Fruit fly (Drosophila melanogaster) whole organism, wandering third instar larva: ENCODE measurements around the gene Rcd4.
A peak's percentile ranks its signal among the peaks of the same experiment; 100 is the strongest.

ENCODE experiments used
- Abd-B ChIP-seq: fragments of >200 bp; optimal IDR thresholded peaks from 2 replicates; lab custom pipeline; 2017; ENCODE audit warnings: missing biosample characterization, missing genetic modification characterization
- CG32264 ChIP-seq: fragments of 200-800 bp; sonication (Bioruptor generic); optimal IDR thresholded peaks from 2 replicates; lab custom pipeline; 2016; ENCODE audit warnings: missing biosample characterization, missing genetic modification characterization
- CG9705 ChIP-seq: fragments of 200-800 bp; sonication (Bioruptor generic); optimal IDR thresholded peaks from 2 replicates; lab custom pipeline; 2018; ENCODE audit warnings: missing biosample characterization, mild to moderate bottlenecking, missing genetic modification characterization
- CrebA ChIP-seq: fragments of 200-800 bp; sonication (Bioruptor generic); optimal IDR thresholded peaks from 2 replicates; lab custom pipeline; 2016; ENCODE audit warnings: missing biosample characterization, mild to moderate bottlenecking, missing genetic modification characterization, borderline replicate concordance
- Dfd ChIP-seq: fragments of >200 bp; optimal IDR thresholded peaks from 2 replicates; lab custom pipeline; 2017; ENCODE audit warnings: missing biosample characterization, missing genetic modification characterization
- Dif ChIP-seq: fragments of 200-275, 200-300 bp; sonication (Bioruptor generic); optimal IDR thresholded peaks from 2 replicates; lab custom pipeline; 2018; ENCODE audit warnings: missing biosample characterization, missing genetic modification characterization; ENCODE audit not compliant: partially characterized antibody
- GATAd ChIP-seq: sonication (Bioruptor generic); optimal IDR thresholded peaks from 2 replicates; lab custom pipeline; 2016; ENCODE audit warnings: missing biosample characterization, missing genetic modification characterization
- HLH106 ChIP-seq: fragments of 200-800 bp; optimal IDR thresholded peaks from 3 replicates; lab custom pipeline; 2019; ENCODE audit warnings: missing biosample characterization, mild to moderate bottlenecking, missing genetic modification characterization, moderate library complexity
- Hnf4 ChIP-seq: fragments of 200-800 bp; sonication (Bioruptor generic); optimal IDR thresholded peaks from 2 replicates; lab custom pipeline; 2016; ENCODE audit warnings: missing biosample characterization, mild to moderate bottlenecking, missing genetic modification characterization
- Hr78 ChIP-seq: fragments of >200 bp; optimal IDR thresholded peaks from 2 replicates; lab custom pipeline; 2017; ENCODE audit warnings: missing biosample characterization, missing genetic modification characterization
- Hr83 ChIP-seq: fragments of 200-300 bp; sonication (Bioruptor generic); optimal IDR thresholded peaks from 2 replicates; lab custom pipeline; 2016; ENCODE audit warnings: missing biosample characterization, mild to moderate bottlenecking, missing genetic modification characterization, moderate library complexity; ENCODE audit not compliant: poor library complexity, severe bottlenecking
- Jra ChIP-seq: sonication (Bioruptor generic); optimal IDR thresholded peaks from 2 replicates; lab custom pipeline; 2016; ENCODE audit warnings: missing biosample characterization, missing genetic modification characterization
- Mio ChIP-seq: sonication (Bioruptor generic); optimal IDR thresholded peaks from 2 replicates; lab custom pipeline; 2016; ENCODE audit warnings: missing biosample characterization, missing genetic modification characterization
- Myc ChIP-seq: fragments of >200 bp; optimal IDR thresholded peaks from 2 replicates; lab custom pipeline; 2017
- N ChIP-seq: fragments of >200 bp; optimal IDR thresholded peaks from 2 replicates; lab custom pipeline; 2018; ENCODE audit warnings: missing biosample characterization, missing external identifiers, missing genetic modification characterization
- OdsH ChIP-seq: fragments of 200-800 bp; sonication (Bioruptor generic); optimal IDR thresholded peaks from 2 replicates; lab custom pipeline; 2016; ENCODE audit warnings: missing biosample characterization, mild to moderate bottlenecking, missing genetic modification characterization
- Rel ChIP-seq, 2 experiments: fragments of 200-800 bp; sonication (Bioruptor generic) in 1 of 2; optimal IDR thresholded peaks; 2 replicates in 1 of 2; 3 replicates in 1 of 2; lab custom pipeline; 2016 to 2019; ENCODE audit warnings: mild to moderate bottlenecking in 2 of 2, missing biosample characterization in 2 of 2, missing genetic modification characterization in 2 of 2, moderate library complexity in 1 of 2
- Sp1 ChIP-seq: fragments of 200-800 bp; sonication (Bioruptor generic); optimal IDR thresholded peaks from 3 replicates; lab custom pipeline; 2019; ENCODE audit warnings: missing biosample characterization, mild to moderate bottlenecking, missing genetic modification characterization, moderate library complexity
- Vsx2 ChIP-seq: fragments of 200-300, 225-300 bp; sonication (Bioruptor generic); optimal IDR thresholded peaks from 2 replicates; lab custom pipeline; 2018; ENCODE audit warnings: missing biosample characterization, missing genetic modification characterization; ENCODE audit not compliant: partially characterized antibody
- br ChIP-seq: fragments of 200-800 bp; sonication (Bioruptor generic); optimal IDR thresholded peaks from 2 replicates; lab custom pipeline; 2016; ENCODE audit warnings: missing biosample characterization, missing genetic modification characterization
- brk ChIP-seq: fragments of 200-800 bp; sonication (Bioruptor generic); optimal IDR thresholded peaks from 2 replicates; lab custom pipeline; 2016; ENCODE audit warnings: missing biosample characterization, mild to moderate bottlenecking, missing genetic modification characterization
- dl ChIP-seq, 2 experiments: fragments of 175-275, 200-275 bp in 1 of 2; fragments of 200-275 bp in 1 of 2; sonication (Bioruptor generic); optimal IDR thresholded peaks; lab custom pipeline; 2018; ENCODE audit warnings: mild to moderate bottlenecking in 2 of 2, missing biosample characterization in 2 of 2, missing genetic modification characterization in 2 of 2, moderate library complexity in 2 of 2; ENCODE audit not compliant: partially characterized antibody in 2 of 2, insufficient read depth in 1 of 2
- dmrt93B ChIP-seq: fragments of 200-800 bp; sonication (Bioruptor generic); optimal IDR thresholded peaks from 2 replicates; lab custom pipeline; 2018; ENCODE audit warnings: missing biosample characterization, mild to moderate bottlenecking, missing genetic modification characterization
- dsf ChIP-seq: sonication (Bioruptor generic); optimal IDR thresholded peaks from 2 replicates; lab custom pipeline; 2016; ENCODE audit warnings: missing biosample characterization, missing genetic modification characterization, borderline replicate concordance
- ey ChIP-seq: fragments of 200-800 bp; sonication (Bioruptor generic); optimal IDR thresholded peaks from 2 replicates; lab custom pipeline; 2016; ENCODE audit warnings: missing biosample characterization, missing genetic modification characterization
- foxo ChIP-seq, 2 experiments: fragments of 200-800 bp; sonication (Bioruptor generic); optimal IDR thresholded peaks; 2 replicates in 1 of 2; 3 replicates in 1 of 2; lab custom pipeline; 2016 to 2017; ENCODE audit warnings: missing biosample characterization in 2 of 2, missing genetic modification characterization in 2 of 2
- fru ChIP-seq: fragments of 200-800 bp; sonication (Bioruptor generic); optimal IDR thresholded peaks from 3 replicates; lab custom pipeline; 2016; ENCODE audit warnings: missing biosample characterization, mild to moderate bottlenecking, missing genetic modification characterization
- h ChIP-seq: fragments of 200-800 bp; sonication (Bioruptor generic); optimal IDR thresholded peaks from 3 replicates; lab custom pipeline; 2016; ENCODE audit warnings: missing biosample characterization, mild to moderate bottlenecking, missing genetic modification characterization
- jim ChIP-seq: fragments of 175-275, 200-325 bp; sonication (Bioruptor generic); optimal IDR thresholded peaks from 2 replicates; lab custom pipeline; 2016; ENCODE audit warnings: missing biosample characterization, mild to moderate bottlenecking, missing genetic modification characterization
- lola ChIP-seq: fragments of >200 bp; optimal IDR thresholded peaks from 2 replicates; lab custom pipeline; 2017; ENCODE audit warnings: missing biosample characterization, missing genetic modification characterization
- pan ChIP-seq: fragments of >200 bp; optimal IDR thresholded peaks from 2 replicates; lab custom pipeline; 2017
- psq ChIP-seq: fragments of 200-800 bp; sonication (Bioruptor generic); optimal IDR thresholded peaks from 3 replicates; lab custom pipeline; 2017; ENCODE audit warnings: missing biosample characterization, mild to moderate bottlenecking, missing genetic modification characterization, moderate library complexity
- rgr ChIP-seq: fragments of 200-800 bp; sonication (Bioruptor generic); optimal IDR thresholded peaks from 3 replicates; lab custom pipeline; 2016; ENCODE audit warnings: missing biosample characterization, mild to moderate bottlenecking, missing genetic modification characterization
- sage ChIP-seq: fragments of 200-800 bp; sonication (Bioruptor generic); optimal IDR thresholded peaks from 2 replicates; lab custom pipeline; 2016; ENCODE audit warnings: missing biosample characterization, mild to moderate bottlenecking, missing genetic modification characterization
- sv ChIP-seq: fragments of 200-800 bp; sonication (Bioruptor generic); optimal IDR thresholded peaks from 3 replicates; lab custom pipeline; 2016; ENCODE audit warnings: missing biosample characterization, missing genetic modification characterization
- tai ChIP-seq: sonication (Bioruptor generic); optimal IDR thresholded peaks from 2 replicates; lab custom pipeline; 2016; ENCODE audit warnings: missing biosample characterization, missing genetic modification characterization
- usp ChIP-seq: fragments of >200 bp; optimal IDR thresholded peaks from 2 replicates; lab custom pipeline; 2017; ENCODE audit warnings: missing biosample characterization, missing genetic modification characterization
- woc ChIP-seq: sonication (Bioruptor generic); optimal IDR thresholded peaks from 2 replicates; lab custom pipeline; 2016; ENCODE audit warnings: missing biosample characterization, mild to moderate bottlenecking, missing genetic modification characterization

Rcd4 gene

DNA sequence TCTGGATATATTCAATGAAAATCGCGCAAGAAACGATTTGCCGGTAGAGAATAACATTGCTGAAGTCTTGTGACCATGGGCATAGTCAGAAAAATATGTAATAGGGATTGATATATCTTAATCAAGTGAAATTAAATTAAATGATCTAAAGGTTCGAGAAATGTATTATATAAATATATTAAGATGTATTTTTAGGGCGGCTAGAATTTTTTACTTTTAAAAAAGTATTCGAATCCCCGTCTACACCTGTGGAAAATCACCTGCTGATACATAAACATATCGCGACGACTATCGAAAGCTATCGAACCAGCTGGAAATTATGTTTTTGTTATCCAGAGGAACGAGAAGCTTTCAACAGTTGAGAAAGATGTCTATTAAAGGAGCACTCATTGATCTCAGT, 5.9 kb upstream of the Rcd4 start, which contains the start of the genes CG13390 and CG17294:
TSS of gene CG13390 (minus strand) at position 81 of the 400 bp plus-strand sequence.
TSS of gene CG17294 (plus strand) at position 319 of the 400 bp plus-strand sequence.
- TF ChIP-seq sv (peak; percentile 98), dmrt93B (peak; percentile 99), CG9705 (GFP tag; lab: Kevin White, UChicago) (peak; percentile 99), foxo (GFP tag; optimal IDR thresholded peaks at IDR 0.05; lab: Kevin White, UChicago) (peak; percentile 87 to 100), woc (GFP tag; lab: Kevin White, UChicago) (peak; percentile 95), Dif (GFP tag; lab: Kevin White, UChicago) (no peak), GATAd (GFP tag; lab: Kevin White, UChicago) (peak; percentile 95), dl (GFP tag; optimal IDR thresholded peaks at IDR 0.05; lab: Kevin White, UChicago; ENCODE audit: insufficient read depth in 1 of 2, partially characterized antibody in 2 of 2) (no peak), h (GFP tag; lab: Kevin White, UChicago) (peak; percentile 100), Hnf4 (GFP tag; lab: Kevin White, UChicago) (peak; percentile 99), Hr78 (no peak), CG32264 (GFP tag; lab: Kevin White, UChicago) (peak; percentile 95), fru (GFP tag; lab: Kevin White, UChicago) (peak; percentile 99), N (GFP tag; lab: Kevin White, UChicago) (no peak), Jra (GFP tag; lab: Kevin White, UChicago) (peak; percentile 98), HLH106 (tag; lab: Kevin White, UChicago) (peak; percentile 100), Abd-B (GFP tag; lab: Kevin White, UChicago) (no peak), Myc (lab: Kevin White, UChicago) (no peak), Mio (peak; percentile 85), lola (GFP tag; lab: Kevin White, UChicago) (no peak), CrebA (GFP tag; lab: Kevin White, UChicago) (no peak), sage (GFP tag; lab: Kevin White, UChicago) (peak; percentile 98), OdsH (GFP tag; lab: Kevin White, UChicago) (peak; percentile 99), usp (GFP tag; lab: Kevin White, UChicago) (no peak), jim (peak; percentile 89), rgr (GFP tag; lab: Kevin White, UChicago) (peak; percentile 100), Vsx2 (GFP tag; lab: Kevin White, UChicago) (no peak), psq (GFP tag; lab: Kevin White, UChicago) (peak; percentile 99), ey (GFP tag; lab: Kevin White, UChicago) (peak; percentile 97), Hr83 (peak; percentile 83), brk (GFP tag; lab: Kevin White, UChicago) (peak; percentile 99), pan (lab: Kevin White, UChicago) (no peak), Rel (GFP tag; optimal IDR thresholded peaks at IDR 0.05; lab: Kevin White, UChicago) (peak; percentile 97), Rel (tag; optimal IDR thresholded peaks at IDR 0.05; lab: Kevin White, UChicago) (peak; percentile 95), br (GFP tag; lab: Kevin White, UChicago) (peak; percentile 97), dsf (GFP tag; lab: Kevin White, UChicago) (peak; percentile 96), Sp1 (GFP tag; lab: Kevin White, UChicago) (peak; percentile 100), tai (GFP tag; lab: Kevin White, UChicago) (no peak), Dfd (GFP tag; lab: Kevin White, UChicago) (no peak)

DNA sequence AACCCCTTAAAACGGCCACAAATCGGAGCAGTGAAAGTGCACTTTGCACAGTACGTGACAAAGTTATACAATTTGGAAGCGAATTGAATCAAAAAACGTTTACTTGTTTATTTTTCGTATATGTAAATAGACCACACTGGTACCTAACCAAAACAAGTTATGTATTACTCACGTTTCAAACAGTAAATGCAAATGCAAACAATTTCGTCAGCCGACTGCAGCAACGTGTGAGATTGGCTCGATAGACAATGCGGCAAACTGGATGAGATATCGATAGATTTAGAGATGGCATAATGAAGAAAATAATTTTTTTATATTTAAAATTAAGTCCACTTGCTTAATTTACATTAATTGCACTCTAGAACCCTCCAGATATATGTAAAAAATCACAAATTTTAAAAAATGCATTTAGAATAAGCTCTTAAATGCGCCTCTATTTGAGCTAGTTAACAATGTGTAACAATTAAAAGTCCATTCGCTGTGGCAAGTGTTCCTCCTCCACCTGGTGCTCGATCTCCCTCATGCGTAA, 1.1 kb upstream of the Rcd4 start, which contains the start of gene AlaRS:
TSS of gene AlaRS (minus strand) at position 257 of the 529 bp plus-strand sequence.
- TF ChIP-seq Dfd (GFP tag; lab: Kevin White, UChicago) (no peak), Jra (GFP tag; lab: Kevin White, UChicago) (peak; percentile 31), Hr83 (no peak), woc (GFP tag; lab: Kevin White, UChicago) (peak; percentile 57), usp (GFP tag; lab: Kevin White, UChicago) (no peak), N (GFP tag; lab: Kevin White, UChicago) (no peak), Hnf4 (GFP tag; lab: Kevin White, UChicago) (peak; percentile 76), dmrt93B (no peak), foxo (GFP tag; optimal IDR thresholded peaks at IDR 0.05; lab: Kevin White, UChicago) (peak in 1 of 2 experiments; percentile 66), CrebA (GFP tag; lab: Kevin White, UChicago) (no peak), OdsH (GFP tag; lab: Kevin White, UChicago) (peak; percentile 57), jim (no peak), pan (lab: Kevin White, UChicago) (no peak), Myc (lab: Kevin White, UChicago) (no peak), rgr (GFP tag; lab: Kevin White, UChicago) (peak; percentile 69), Dif (GFP tag; lab: Kevin White, UChicago) (no peak), dsf (GFP tag; lab: Kevin White, UChicago) (peak; percentile 15), Vsx2 (GFP tag; lab: Kevin White, UChicago) (no peak), GATAd (GFP tag; lab: Kevin White, UChicago) (no peak), lola (GFP tag; lab: Kevin White, UChicago) (no peak), sv (peak; percentile 30), br (GFP tag; lab: Kevin White, UChicago) (peak; percentile 42), sage (GFP tag; lab: Kevin White, UChicago) (peak; percentile 70), Abd-B (GFP tag; lab: Kevin White, UChicago) (no peak), fru (GFP tag; lab: Kevin White, UChicago) (peak; percentile 63), Mio (no peak), dl (GFP tag; optimal IDR thresholded peaks at IDR 0.05; lab: Kevin White, UChicago; ENCODE audit: insufficient read depth in 1 of 2, partially characterized antibody in 2 of 2) (no peak), ey (GFP tag; lab: Kevin White, UChicago) (peak; percentile 42), h (GFP tag; lab: Kevin White, UChicago) (peak; percentile 76), psq (GFP tag; lab: Kevin White, UChicago) (peak; percentile 52), Sp1 (GFP tag; lab: Kevin White, UChicago) (peak; percentile 56), HLH106 (tag; lab: Kevin White, UChicago) (peak; percentile 53), CG32264 (GFP tag; lab: Kevin White, UChicago) (no peak), Hr78 (no peak), tai (GFP tag; lab: Kevin White, UChicago) (no peak), Rel (GFP tag; optimal IDR thresholded peaks at IDR 0.05; lab: Kevin White, UChicago) (no peak), Rel (tag; optimal IDR thresholded peaks at IDR 0.05; lab: Kevin White, UChicago) (peak; percentile 24), CG9705 (GFP tag; lab: Kevin White, UChicago) (peak; percentile 40), brk (GFP tag; lab: Kevin White, UChicago) (peak; percentile 65)
